Fruit fly (Drosophila melanogaster): ENCODE results near the gene Sid.
A peak's percentile ranks its signal among the peaks of the same experiment; 100 is the strongest.

Gene Sid

DNA sequence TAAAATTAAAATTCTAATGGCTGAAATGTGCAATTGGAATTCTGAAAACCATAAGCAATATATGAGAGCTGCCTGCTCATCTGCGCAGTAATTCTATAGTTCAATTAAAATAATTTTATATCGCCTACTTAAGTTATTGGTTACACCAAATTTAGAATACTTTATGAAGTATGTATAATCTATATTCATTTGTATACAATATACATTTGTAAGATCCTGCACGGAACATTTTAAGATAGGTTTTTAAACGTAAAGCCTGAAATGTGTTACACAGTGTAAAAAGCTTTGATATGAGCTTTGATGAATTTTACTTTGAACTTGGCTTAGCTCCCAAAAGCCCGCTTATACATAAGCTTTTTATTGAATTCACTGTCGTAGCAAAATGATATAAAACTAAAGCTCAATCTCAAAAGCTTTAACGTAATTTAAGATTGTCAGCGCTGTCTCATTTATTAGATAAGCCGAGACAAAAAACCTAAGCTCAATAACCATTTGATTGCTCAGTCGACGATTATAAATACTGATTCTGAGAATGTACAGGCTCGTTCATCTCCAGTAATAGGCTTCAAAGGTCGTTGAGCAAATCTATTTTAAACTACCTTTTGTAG lies 7.1 kb downstream of the Sid start (continued):
- TF ChIP-seq Lhr (GFP tag; optimal IDR thresholded peaks at IDR 0.05) (no peak), CG10366 (GFP tag; IDR thresholded peaks at IDR 0.05) (no peak), CG10147 (GFP tag; optimal IDR thresholded peaks at IDR 0.05) (peak; percentile 36), lab (GFP tag; optimal IDR thresholded peaks at IDR 0.05) (peak; percentile 16), Sox100B (GFP tag; optimal IDR thresholded peaks at IDR 0.05) (peak; percentile 1), CG11504 (tag; optimal IDR thresholded peaks at IDR 0.05) (peak; percentile 28), kah (GFP tag; optimal IDR thresholded peaks at IDR 0.05) (no peak), Eip74EF (GFP tag; optimal IDR thresholded peaks at IDR 0.05) (peak in 1 of 2 experiments; percentile 46), gem (tag; optimal IDR thresholded peaks at IDR 0.05) (peak; percentile 48), CG30431 (GFP tag; optimal IDR thresholded peaks at IDR 0.05) (no peak), Hmr (GFP tag; optimal IDR thresholded peaks at IDR 0.05) (peak; percentile 22), sens (GFP tag) (peak; percentile 50), BEAF-32 (GFP tag; optimal IDR thresholded peaks at IDR 0.05) (no peak), vvl (GFP tag; IDR thresholded peaks at IDR 0.05) (peak; percentile 18; the same call in 1 of the 2 replicates), Med (GFP tag) (peak; percentile 50), NFAT (GFP tag; IDR thresholded peaks at IDR 0.05) (no peak), GATAe (GFP tag; conservative IDR thresholded peaks at IDR 0.05) (no peak), scrt (GFP tag; optimal IDR thresholded peaks at IDR 0.05) (peak; percentile 24), CG34376 (GFP tag; optimal IDR thresholded peaks at IDR 0.05) (peak; percentile 19), CG33213 (GFP tag; optimal IDR thresholded peaks at IDR 0.05) (no peak), Kr (GFP tag; optimal IDR thresholded peaks at IDR 0.05) (no peak), CG15269 (tag; optimal IDR thresholded peaks at IDR 0.05) (peak; percentile 40), CG12391 (tag; optimal IDR thresholded peaks at IDR 0.05) (no peak), CG18011 (GFP tag; optimal IDR thresholded peaks at IDR 0.05) (peak; percentile 96), Xrp1 (GFP tag; IDR thresholded peaks at IDR 0.05) (0 out of 2 replicates have a peak, but pooled peaks have one; percentile 9), unpg (GFP tag; optimal IDR thresholded peaks at IDR 0.05) (peak; percentile 39), Hr51 (GFP tag; optimal IDR thresholded peaks at IDR 0.05) (peak in 1 of 2 experiments; percentile 10), CG13894 (tag; optimal IDR thresholded peaks at IDR 0.05) (peak; percentile 21), grau (tag; optimal IDR thresholded peaks at IDR 0.05) (peak; percentile 32), BtbVII (GFP tag; optimal IDR thresholded peaks at IDR 0.05) (no peak), Sox102F (GFP tag; optimal IDR thresholded peaks at IDR 0.05) (peak; percentile 10), CoRest (tag; optimal IDR thresholded peaks at IDR 0.05) (peak; percentile 0), CG10431 (GFP tag; optimal IDR thresholded peaks at IDR 0.05) (no peak), Dek (tag; optimal IDR thresholded peaks at IDR 0.05) (peak; percentile 31), Fer1 (GFP tag; optimal IDR thresholded peaks at IDR 0.05) (peak; percentile 21), CG13296 (GFP tag; optimal IDR thresholded peaks at IDR 0.05) (peak; percentile 4), CG7839 (tag; optimal IDR thresholded peaks at IDR 0.05) (peak; percentile 35), CG17359 (tag; optimal IDR thresholded peaks at IDR 0.05) (peak; percentile 7)

DNA sequence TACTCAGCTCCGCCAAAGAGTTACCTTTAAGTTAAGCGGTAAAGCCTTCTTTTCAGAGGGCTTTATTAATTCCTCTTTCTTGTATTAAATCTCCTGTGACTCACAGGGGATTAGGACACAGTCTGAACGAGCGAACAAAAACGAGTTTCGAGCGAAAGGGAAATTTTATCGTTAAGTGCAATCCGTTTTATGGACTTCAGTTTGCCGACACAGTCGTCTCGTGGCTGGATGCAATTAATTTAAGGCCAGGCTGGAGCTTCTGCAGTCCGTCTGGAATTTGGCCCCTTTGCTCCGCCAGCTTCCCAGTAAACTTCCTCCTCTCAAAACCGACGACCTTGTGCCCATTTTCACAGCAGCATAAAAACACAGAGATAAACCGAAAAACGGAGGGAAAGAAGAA lies 9.1 kb downstream of the Sid start:
- TF ChIP-seq kay (GFP tag; optimal IDR thresholded peaks at IDR 0.05), result no peak
- TF ChIP-seq hb (GFP tag; IDR thresholded peaks at IDR 0.05; ENCODE audit: partially characterized antibody), result no peak
- no peak for TF ChIP-seq dmrt11E (tag; optimal IDR thresholded peaks at IDR 0.05)
- no peak for TF ChIP-seq CG2116 (GFP tag; optimal IDR thresholded peaks at IDR 0.05)
- no peak for TF ChIP-seq CG32532 (GFP tag; IDR thresholded peaks at IDR 0.05)
- no peak for TF ChIP-seq ase (GFP tag; IDR thresholded peaks at IDR 0.05)
- TF ChIP-seq dysf (GFP tag; IDR thresholded peaks at IDR 0.05), result no peak
- TF ChIP-seq CG15269 (tag; optimal IDR thresholded peaks at IDR 0.05), result no peak
- TF ChIP-seq CG7963 (GFP tag; IDR thresholded peaks at IDR 0.05; ENCODE audit: partially characterized antibody), result no peak
- TF ChIP-seq CG31441 (GFP tag; IDR thresholded peaks at IDR 0.05), result no peak
- no peak for TF ChIP-seq CG1647 (GFP tag; optimal IDR thresholded peaks at IDR 0.05)
- TF ChIP-seq CG11695 (GFP tag; IDR thresholded peaks at IDR 0.05), result no peak
- TF ChIP-seq CG11085 (GFP tag; IDR thresholded peaks at IDR 0.05), result no peak
- TF ChIP-seq CG4820 (GFP tag; optimal IDR thresholded peaks at IDR 0.05), result no peak
